Fruit fly (Drosophila melanogaster) whole organism, pupa: ENCODE results near the gene CG46387.

ENCODE experiments used
- CG10348 ChIP-seq: fragments of 200-800 bp; sonication (Bioruptor generic); IDR thresholded peaks from 2 replicates; pipeline ENCODE4 v1.3.6; 2022; ENCODE audit warnings: missing biosample characterization, missing genetic modification characterization
- CG32121 ChIP-seq: fragments of 200-800 bp; sonication (Bioruptor generic); IDR thresholded peaks from 2 replicates; pipeline ENCODE4 v1.3.6; 2022; ENCODE audit warnings: missing biosample characterization, missing genetic modification characterization
- EcR ChIP-seq: fragments of 200-800 bp; sonication (Bioruptor generic); optimal IDR thresholded peaks from 3 replicates; lab custom pipeline; 2019; ENCODE audit warnings: missing biosample characterization, missing genetic modification characterization, mild to moderate bottlenecking, moderate library complexity, missing genetic modification reagents
- Ets98B ChIP-seq: fragments of 200-800 bp; sonication (Bioruptor generic); IDR thresholded peaks from 2 replicates; pipeline ENCODE4 v1.3.6; 2022; ENCODE audit warnings: missing biosample characterization, missing genetic modification characterization
- Pif1A ChIP-seq: fragments of 200-800 bp; sonication (Bioruptor generic); optimal IDR thresholded peaks from 3 replicates; lab custom pipeline; 2016; ENCODE audit warnings: missing biosample characterization, missing genetic modification characterization
- Pif1B ChIP-seq: fragments of 200-800 bp; sonication (Bioruptor generic); optimal IDR thresholded peaks from 3 replicates; lab custom pipeline; 2016; ENCODE audit warnings: missing biosample characterization, missing genetic modification characterization

dm6 chr3L:9856430-9857218 is 41.8 kb upstream of the CG46387 start:
- TF ChIP-seq EcR (no peak), Ets98B (GFP tag; lab: Robert Waterston, UW) (peak; percentile 56; the same call in 1 of the 2 replicates), Pif1A (no peak), CG32121 (peak; percentile 60; the same call in 1 of the 2 replicates), CG10348 (no peak), Pif1B (GFP tag; lab: Kevin White, UChicago) (no peak)
